Worm (Caenorhabditis elegans) whole organism, L2 larva: ENCODE results near the gene spl-1.

ENCODE experiments used
- R02D3.7 ChIP-seq: fragments of 150-350 bp; optimal IDR thresholded peaks from 2 replicates; lab custom pipeline; 2014; ENCODE audit warnings: missing biosample characterization, missing genetic modification characterization
- ama-1 ChIP-seq: fragments of 150-350 bp; optimal IDR thresholded peaks from 2 replicates; lab custom pipeline; 2018; ENCODE audit warnings: inconsistent platforms
- ceh-82 ChIP-seq: fragments of 150-350 bp; optimal IDR thresholded peaks from 2 replicates; lab custom pipeline; 2014; ENCODE audit warnings: missing biosample characterization, missing genetic modification characterization
- egl-27 ChIP-seq: sonication (generic microtip); optimal IDR thresholded peaks from 3 replicates; lab custom pipeline; 2017; ENCODE audit warnings: missing biosample characterization, missing genetic modification reagents, missing genetic modification characterization
- elt-1 ChIP-seq: fragments of 150-350 bp; optimal IDR thresholded peaks from 2 replicates; lab custom pipeline; 2014; ENCODE audit warnings: missing biosample characterization, missing genetic modification characterization
- fos-1 ChIP-seq: fragments of 150-350 bp; optimal IDR thresholded peaks from 2 replicates; lab custom pipeline; 2014; ENCODE audit warnings: missing biosample characterization, missing genetic modification characterization
- lin-11 ChIP-seq: fragments of 150-350 bp; sonication (generic microtip); optimal IDR thresholded peaks from 2 replicates; lab custom pipeline; 2014; ENCODE audit warnings: missing biosample characterization, missing genetic modification characterization, inconsistent platforms, mixed read lengths
- nhr-77 ChIP-seq: fragments of 150-350 bp; optimal IDR thresholded peaks from 2 replicates; lab custom pipeline; 2014; ENCODE audit warnings: missing biosample characterization, missing genetic modification characterization
- snpc-4 ChIP-seq: fragments of 150-350 bp; optimal IDR thresholded peaks from 2 replicates; lab custom pipeline; 2014; ENCODE audit warnings: missing biosample characterization, missing genetic modification characterization
- unc-39 ChIP-seq: fragments of 150-350 bp; optimal IDR thresholded peaks from 2 replicates; lab custom pipeline; 2014; ENCODE audit warnings: missing biosample characterization, missing genetic modification characterization
- unc-62 ChIP-seq: fragments of 150-350 bp; optimal IDR thresholded peaks from 2 replicates; lab custom pipeline; 2014; ENCODE audit warnings: missing biosample characterization, missing genetic modification reagents, missing genetic modification characterization
- ztf-11 ChIP-seq: sonication (generic microtip); optimal IDR thresholded peaks from 2 replicates; lab custom pipeline; 2017; ENCODE audit warnings: missing biosample characterization, missing genetic modification characterization

DNA sequence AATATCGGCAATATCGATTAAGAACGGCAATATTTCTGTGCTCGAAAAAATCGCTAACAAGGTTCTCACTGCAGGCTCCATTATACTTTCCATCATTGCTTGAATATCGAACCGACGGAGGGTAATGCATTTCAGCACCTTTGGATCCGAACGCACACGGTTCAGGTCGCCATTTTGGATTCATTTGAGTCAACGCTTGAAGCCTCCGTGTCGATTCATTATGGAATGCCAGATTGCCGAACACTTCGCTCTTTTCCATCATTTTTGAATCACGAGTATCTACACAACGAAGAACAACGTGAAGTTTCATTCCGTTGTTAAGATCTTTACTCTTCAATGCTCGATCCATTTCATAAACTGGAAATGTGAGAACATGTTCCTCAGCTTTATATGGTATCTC is 39.1 kb upstream of the spl-1 start:
- TF ChIP-seq nhr-77 (tag; lab: Kevin White, UChicago) (no peak), fos-1 (tag; lab: Kevin White, UChicago) (no peak), R02D3.7 (tag; lab: Kevin White, UChicago) (no peak), unc-62 (GFP tag; lab: Kevin White, UChicago) (no peak), snpc-4 (tag; lab: Kevin White, UChicago) (no peak), ztf-11 (no peak), elt-1 (tag; lab: Kevin White, UChicago) (no peak), ama-1 (lab: Kevin White, UChicago) (no peak), lin-11 (tag; lab: Kevin White, UChicago) (no peak), unc-39 (tag; lab: Kevin White, UChicago) (no peak), egl-27 (tag; lab: Kevin White, UChicago) (no peak), ceh-82 (tag; lab: Kevin White, UChicago) (no peak)
